Worm (Caenorhabditis elegans): Measurements from ENCODE around the gene prp-3.

The prp-3 gene

ce11 chrIII:10435938-10436842 lies 8.4 kb upstream of the prp-3 start, which contains the start of the genes smrd-1 and enu-3.1:
TSS of gene smrd-1 (minus strand) at chrIII:10435988.
TSS of gene enu-3.1 (plus strand) at chrIII:10436276.
- peak; percentile 6 for TF ChIP-seq him-1 (tag; optimal IDR thresholded peaks at IDR 0.05)
- peak; percentile 15 for TF ChIP-seq W03F9.2 (tag; optimal IDR thresholded peaks at IDR 0.05)

- TF ChIP-seq him-1 (tag; optimal IDR thresholded peaks at IDR 0.05) (peak; percentile 2), W03F9.2 (tag; optimal IDR thresholded peaks at IDR 0.05) (no peak)
These were observed 4.3 kb upstream of the prp-3 start for ce11 chrIII:10432104-10432503.

DNA sequence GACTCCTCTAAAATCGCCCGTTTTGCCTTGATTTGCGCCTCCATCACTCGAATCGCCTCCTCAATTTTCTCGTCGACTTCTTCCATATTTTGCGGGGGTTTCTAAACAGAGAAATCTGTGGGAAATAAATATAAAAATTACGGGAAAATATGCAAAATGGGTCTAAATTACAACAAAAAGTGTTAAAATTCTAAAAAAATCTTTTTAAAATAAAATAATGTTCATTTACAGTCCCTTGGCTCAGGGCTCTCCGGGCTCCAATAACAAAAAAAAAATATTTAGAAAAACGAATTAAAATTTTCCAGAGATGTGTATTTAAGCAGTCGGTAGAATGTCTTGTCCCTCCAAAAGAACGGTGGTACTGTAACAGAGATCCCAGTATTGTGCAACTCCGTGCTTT lies 3.9 kb downstream of the prp-3 start, which contains the start of gene M03C11.6:
TSS of gene M03C11.6 (minus strand) at position 101 of the 400 bp plus-strand sequence.
- TF ChIP-seq W03F9.2 (tag; optimal IDR thresholded peaks at IDR 0.05) (no peak), dao-5 (tag; optimal IDR thresholded peaks at IDR 0.05) (no peak), him-1 (tag; optimal IDR thresholded peaks at IDR 0.05) (no peak)

ce11 chrIII:10421680-10422079 lies 6.1 kb downstream of the prp-3 start:
- TF ChIP-seq him-1 (tag; optimal IDR thresholded peaks at IDR 0.05) (no peak), W03F9.2 (tag; optimal IDR thresholded peaks at IDR 0.05) (no peak)

ce11 chrIII:10415822-10416221 lies 12.0 kb downstream of the prp-3 start, which contains the start of gene ymel-1:
TSS of gene ymel-1 (plus strand) at chrIII:10416139.
- TF ChIP-seq him-1 (tag; optimal IDR thresholded peaks at IDR 0.05) (no peak), W03F9.2 (tag; optimal IDR thresholded peaks at IDR 0.05) (no peak), dao-5 (tag; optimal IDR thresholded peaks at IDR 0.05) (no peak)

ce11 chrIII:10407198-10407663 lies 20.6 kb downstream of the prp-3 start, which contains the start of gene hat-1:
TSS of gene hat-1 (minus strand) at chrIII:10407248.
- no peak for TF ChIP-seq dao-5 (tag; optimal IDR thresholded peaks at IDR 0.05)
- peak; percentile 90 for TF ChIP-seq him-1 (tag; optimal IDR thresholded peaks at IDR 0.05)
- TF ChIP-seq W03F9.2 (tag; optimal IDR thresholded peaks at IDR 0.05) = peak; percentile 91

ce11 chrIII:10404918-10405317 lies 22.9 kb downstream of the prp-3 start, which contains the start of the genes M03C11.3 and chl-1:
TSS of gene M03C11.3 (plus strand) at chrIII:10405070.
TSS of gene chl-1 (minus strand) at chrIII:10405240.
- TF ChIP-seq dao-5 (tag; optimal IDR thresholded peaks at IDR 0.05) = no peak
- TF ChIP-seq him-1 (tag; optimal IDR thresholded peaks at IDR 0.05) = no peak
- TF ChIP-seq W03F9.2 (tag; optimal IDR thresholded peaks at IDR 0.05) = no peak

- TF ChIP-seq dao-5 (tag; optimal IDR thresholded peaks at IDR 0.05) (no peak), him-1 (tag; optimal IDR thresholded peaks at IDR 0.05) (peak; percentile 22)
These were observed 28.9 kb downstream of the prp-3 start for ce11 chrIII:10398919-10399318.

- TF ChIP-seq W03F9.2 (tag; optimal IDR thresholded peaks at IDR 0.05) (no peak), dao-5 (tag; optimal IDR thresholded peaks at IDR 0.05) (no peak), him-1 (tag; optimal IDR thresholded peaks at IDR 0.05) (no peak)
These were observed 30.8 kb downstream of the prp-3 start for ce11 chrIII:10396891-10397502.

ce11 chrIII:10395990-10396389 lies 31.8 kb downstream of the prp-3 start, which contains the start of gene M03C11.1:
TSS of gene M03C11.1 (minus strand) at chrIII:10396090.
- TF ChIP-seq W03F9.2 (tag; optimal IDR thresholded peaks at IDR 0.05) (no peak), him-1 (tag; optimal IDR thresholded peaks at IDR 0.05) (no peak), dao-5 (tag; optimal IDR thresholded peaks at IDR 0.05) (no peak)

DNA sequence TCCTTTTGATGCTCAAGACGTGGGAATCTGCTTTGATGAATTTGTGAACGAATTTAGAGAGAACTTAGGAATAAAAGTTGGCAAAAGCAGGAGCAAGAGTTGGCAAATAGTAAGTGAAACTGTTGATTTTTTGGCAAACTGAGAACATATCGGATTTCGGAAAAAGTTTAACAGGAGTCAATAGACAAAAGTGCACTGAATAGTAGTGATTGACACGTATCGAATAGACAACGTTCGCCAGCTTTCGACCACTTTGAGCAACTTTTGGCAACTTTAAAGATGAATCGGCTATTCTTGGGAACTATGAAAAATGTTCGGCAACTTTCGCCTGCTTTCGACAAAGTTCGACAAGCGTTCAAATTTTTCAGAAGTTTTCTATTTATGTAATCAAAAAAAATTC lies 36.2 kb downstream of the prp-3 start, which contains the start of gene M03C11.9:
TSS of gene M03C11.9 (minus strand) at position 101 of the 400 bp plus-strand sequence.
- TF ChIP-seq him-1 (tag; optimal IDR thresholded peaks at IDR 0.05) = no peak
- no peak for TF ChIP-seq W03F9.2 (tag; optimal IDR thresholded peaks at IDR 0.05)
- TF ChIP-seq dao-5 (tag; optimal IDR thresholded peaks at IDR 0.05) = no peak

- TF ChIP-seq him-1 (tag; optimal IDR thresholded peaks at IDR 0.05) = no peak
- no peak for TF ChIP-seq W03F9.2 (tag; optimal IDR thresholded peaks at IDR 0.05)
- no peak for TF ChIP-seq dao-5 (tag; optimal IDR thresholded peaks at IDR 0.05)
These were observed 38.2 kb downstream of the prp-3 start for ce11 chrIII:10389608-10390007.

ce11 chrIII:10386476-10386875 lies 41.3 kb downstream of the prp-3 start, which contains the start of gene C38H2.3:
TSS of gene C38H2.3 (minus strand) at chrIII:10386576.
- no peak for TF ChIP-seq dao-5 (tag; optimal IDR thresholded peaks at IDR 0.05)
- TF ChIP-seq W03F9.2 (tag; optimal IDR thresholded peaks at IDR 0.05) = no peak
- TF ChIP-seq him-1 (tag; optimal IDR thresholded peaks at IDR 0.05) = no peak

- TF ChIP-seq him-1 (tag; optimal IDR thresholded peaks at IDR 0.05) (no peak), dao-5 (tag; optimal IDR thresholded peaks at IDR 0.05) (no peak)
These were observed 44.0 kb downstream of the prp-3 start for ce11 chrIII:10383804-10384203.

Data from whole organism, L4/young adult.